Worm (Caenorhabditis elegans) whole organism, late embryonic: Measurements from ENCODE around the gene Y110A2AL.7.

ENCODE experiments used
- T23F11.4 ChIP-seq: fragments of 200-800 bp; sonication (Bioruptor generic); optimal IDR thresholded peaks from 2 replicates; lab custom pipeline; 2018; ENCODE audit warnings: mild to moderate bottlenecking, missing genetic modification characterization, missing compliant biosample characterization
- Y22D7AL.16 ChIP-seq: sonication (generic microtip); optimal IDR thresholded peaks from 2 replicates; lab custom pipeline; 2016; ENCODE audit warnings: missing genetic modification characterization, missing compliant biosample characterization
- ama-1 ChIP-seq: fragments of 150-350 bp; optimal IDR thresholded peaks from 2 replicates; lab custom pipeline; 2014
- ceh-14 ChIP-seq: sonication (generic microtip); optimal IDR thresholded peaks from 2 replicates; lab custom pipeline; 2016; ENCODE audit warnings: missing genotype, missing genetic modification characterization, missing compliant biosample characterization
- ceh-18 ChIP-seq: sonication (generic microtip); optimal IDR thresholded peaks from 2 replicates; lab custom pipeline; 2016; ENCODE audit warnings: missing genetic modification characterization, missing compliant biosample characterization
- ceh-19 ChIP-seq: fragments of 200-800 bp; sonication (Bioruptor generic); optimal IDR thresholded peaks from 2 replicates; lab custom pipeline; 2018; ENCODE audit warnings: mild to moderate bottlenecking, missing genetic modification characterization, missing compliant biosample characterization
- ceh-30 ChIP-seq: fragments of 150-350 bp; optimal IDR thresholded peaks from 2 replicates; lab custom pipeline; 2014; ENCODE audit warnings: missing biosample characterization, missing genetic modification characterization
- ceh-45 ChIP-seq: fragments of 200-800 bp; sonication (Bioruptor generic); IDR thresholded peaks from 2 replicates; pipeline ENCODE4 v1.3.6; 2022; ENCODE audit warnings: missing genetic modification reagents, missing genetic modification characterization, missing compliant biosample characterization
- ceh-48 ChIP-seq: sonication (generic microtip); optimal IDR thresholded peaks from 2 replicates; lab custom pipeline; 2016; ENCODE audit warnings: missing genetic modification characterization, inconsistent platforms, missing compliant biosample characterization
- che-1 ChIP-seq: sonication (generic microtip); optimal IDR thresholded peaks from 2 replicates; lab custom pipeline; 2016; ENCODE audit warnings: mild to moderate bottlenecking, missing genetic modification characterization, missing compliant biosample characterization
- dve-1 ChIP-seq: sonication (generic microtip); optimal IDR thresholded peaks from 2 replicates; lab custom pipeline; 2017; ENCODE audit warnings: antibody characterized with exemption, mild to moderate bottlenecking, missing genetic modification characterization, missing compliant biosample characterization
- elt-2 ChIP-seq: sonication (generic microtip); optimal IDR thresholded peaks from 2 replicates; lab custom pipeline; 2016; ENCODE audit warnings: missing genetic modification reagents, missing genetic modification characterization, missing compliant biosample characterization
- elt-4 ChIP-seq: sonication (generic microtip); optimal IDR thresholded peaks from 2 replicates; lab custom pipeline; 2016; ENCODE audit warnings: missing genetic modification characterization, missing compliant biosample characterization
- eyg-1 ChIP-seq: sonication (generic microtip); optimal IDR thresholded peaks from 2 replicates; lab custom pipeline; 2016; ENCODE audit warnings: missing genotype, missing genetic modification characterization, missing compliant biosample characterization
- fkh-6 ChIP-seq: sonication (generic microtip); optimal IDR thresholded peaks from 2 replicates; lab custom pipeline; 2016; ENCODE audit warnings: missing genetic modification characterization, missing compliant biosample characterization
- hlh-13 ChIP-seq: fragments of 200-800 bp; sonication (Bioruptor generic); optimal IDR thresholded peaks from 2 replicates; lab custom pipeline; 2018; ENCODE audit warnings: mild to moderate bottlenecking, missing genetic modification characterization, missing compliant biosample characterization
- hlh-6 ChIP-seq: sonication (generic microtip); optimal IDR thresholded peaks from 2 replicates; lab custom pipeline; 2016; ENCODE audit warnings: missing genotype, missing genetic modification characterization, missing compliant biosample characterization
- hlh-8 ChIP-seq: sonication (generic microtip); optimal IDR thresholded peaks from 2 replicates; lab custom pipeline; 2016; ENCODE audit warnings: missing genotype, missing genetic modification characterization, missing compliant biosample characterization
- lim-6 ChIP-seq: sonication (generic microtip); optimal IDR thresholded peaks from 2 replicates; lab custom pipeline; 2016; ENCODE audit warnings: missing genetic modification characterization, missing compliant biosample characterization
- lin-11 ChIP-seq: fragments of 200-800 bp; sonication (Bioruptor generic); optimal IDR thresholded peaks from 2 replicates; lab custom pipeline; 2018; ENCODE audit warnings: mild to moderate bottlenecking, missing genetic modification characterization, missing compliant biosample characterization
- nfya-1 ChIP-seq: sonication (generic microtip); optimal IDR thresholded peaks from 2 replicates; lab custom pipeline; 2017; ENCODE audit warnings: missing genetic modification characterization, mild to moderate bottlenecking, missing compliant biosample characterization, antibody characterized with exemption, moderate library complexity
- nhr-232 ChIP-seq: sonication (generic microtip); optimal IDR thresholded peaks from 2 replicates; lab custom pipeline; 2016; ENCODE audit warnings: missing genetic modification characterization, missing compliant biosample characterization
- npax-4 ChIP-seq: sonication (generic microtip); optimal IDR thresholded peaks from 2 replicates; lab custom pipeline; 2016; ENCODE audit warnings: missing genetic modification characterization, missing compliant biosample characterization
- odd-2 ChIP-seq: sonication (generic microtip); optimal IDR thresholded peaks from 2 replicates; lab custom pipeline; 2017; ENCODE audit warnings: antibody characterized with exemption, mild to moderate bottlenecking, missing genetic modification characterization, missing compliant biosample characterization
- pag-3 ChIP-seq: sonication (generic microtip); optimal IDR thresholded peaks from 2 replicates; lab custom pipeline; 2016; ENCODE audit warnings: missing compliant biosample characterization, missing genetic modification characterization, borderline replicate concordance
- pha-2 ChIP-seq: sonication (generic microtip); optimal IDR thresholded peaks from 2 replicates; lab custom pipeline; 2017; ENCODE audit warnings: mild to moderate bottlenecking, missing genetic modification characterization, missing compliant biosample characterization
- pha-4 ChIP-seq: fragments of 150-350 bp; optimal IDR thresholded peaks from 2 replicates; lab custom pipeline; 2018; ENCODE audit warnings: missing biosample characterization, missing genetic modification reagents, missing genetic modification characterization
- pqm-1 ChIP-seq: sonication (generic microtip); optimal IDR thresholded peaks from 2 replicates; lab custom pipeline; 2016; ENCODE audit warnings: missing genetic modification characterization, missing compliant biosample characterization
- sox-4 ChIP-seq: sonication (generic microtip); optimal IDR thresholded peaks from 2 replicates; lab custom pipeline; 2017; ENCODE audit warnings: mild to moderate bottlenecking, missing genetic modification characterization, inconsistent platforms, missing compliant biosample characterization
- tbx-2 ChIP-seq: sonication (generic microtip); optimal IDR thresholded peaks from 2 replicates; lab custom pipeline; 2016; ENCODE audit warnings: missing genetic modification characterization, missing compliant biosample characterization
- unc-55 ChIP-seq: sonication (generic microtip); optimal IDR thresholded peaks from 2 replicates; lab custom pipeline; 2017; ENCODE audit warnings: missing biosample characterization, missing genetic modification reagents, missing genetic modification characterization
- unc-86 ChIP-seq: sonication (generic microtip); optimal IDR thresholded peaks from 2 replicates; lab custom pipeline; 2016; ENCODE audit warnings: missing genetic modification characterization, missing compliant biosample characterization

Y110A2AL.7 gene

ce11 chrII:2864229-2864628, 21.2 kb upstream of the Y110A2AL.7 start, which contains the start of gene Y110A2AL.5:
Gene Y110A2AL.5, plus strand, starts transcription at chrII:2864529.
- no peak for TF ChIP-seq sox-4 (tag; lab: Kevin White, UChicago)
- TF ChIP-seq unc-86 (tag; lab: Kevin White, UChicago): no peak
- no peak for TF ChIP-seq hlh-8 (tag; lab: Kevin White, UChicago)
- TF ChIP-seq pag-3 (tag; lab: Kevin White, UChicago): no peak
- no peak for TF ChIP-seq ceh-45 (GFP tag; lab: Robert Waterston, UW)
- no peak for TF ChIP-seq eyg-1 (tag; lab: Kevin White, UChicago)
- no peak for TF ChIP-seq pha-2 (tag; lab: Kevin White, UChicago)
- no peak for TF ChIP-seq fkh-6
- TF ChIP-seq tbx-2 (tag; lab: Kevin White, UChicago): no peak
- TF ChIP-seq odd-2 (tag; lab: Kevin White, UChicago): no peak
- TF ChIP-seq ceh-19: no peak
- TF ChIP-seq elt-4 (tag; lab: Kevin White, UChicago): no peak
- TF ChIP-seq ceh-14: no peak
- no peak for TF ChIP-seq che-1
- TF ChIP-seq lin-11: no peak

ce11 chrII:2862557-2863035, 19.6 kb upstream of the Y110A2AL.7 start:
- TF ChIP-seq ceh-18 (tag; lab: Kevin White, UChicago) (no peak), dve-1 (tag; lab: Kevin White, UChicago) (peak; percentile 65)

DNA sequence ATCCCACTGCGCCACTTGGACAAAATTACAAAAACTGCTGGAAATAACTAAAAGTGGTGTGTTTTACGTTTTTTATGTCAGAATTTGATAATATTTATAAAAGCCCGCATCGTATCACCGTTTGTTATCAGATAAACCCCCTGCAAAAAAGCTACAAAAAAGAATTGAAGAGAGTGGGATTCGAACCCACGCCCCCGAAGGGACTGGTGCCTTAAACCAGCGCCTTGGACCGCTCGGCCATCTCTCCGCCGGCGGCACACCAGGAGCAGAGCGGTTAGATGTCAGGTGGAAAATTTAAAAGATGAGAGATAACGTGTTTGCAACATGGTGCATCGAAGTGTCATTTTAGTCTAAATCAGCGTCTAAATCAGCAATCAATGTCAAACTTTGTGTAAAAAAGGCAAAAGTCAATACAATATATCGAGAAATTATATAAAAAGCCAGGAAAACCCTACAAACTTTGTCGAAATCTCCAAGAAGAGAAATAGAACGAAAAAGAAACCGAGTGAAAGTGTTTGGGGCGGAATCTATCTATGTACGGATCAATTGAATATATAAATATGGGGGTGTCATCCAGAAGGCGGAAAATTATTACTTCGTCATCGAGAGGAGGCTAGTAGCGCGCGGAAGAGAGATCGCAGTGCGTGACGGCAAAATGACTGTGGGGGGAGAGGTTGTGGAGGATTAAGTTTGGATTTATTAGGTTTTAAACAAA, 18.6 kb upstream of the Y110A2AL.7 start:
- no peak for TF ChIP-seq npax-4 (tag; lab: Kevin White, UChicago)
- TF ChIP-seq lim-6 (tag; lab: Kevin White, UChicago): no peak
- TF ChIP-seq unc-86 (tag; lab: Kevin White, UChicago): no peak
- TF ChIP-seq hlh-6: no peak
- no peak for TF ChIP-seq pha-2 (tag; lab: Kevin White, UChicago)
- no peak for TF ChIP-seq ceh-30 (tag; lab: Kevin White, UChicago)
- TF ChIP-seq dve-1 (tag; lab: Kevin White, UChicago): no peak

ce11 chrII:2859873-2860821, 17.2 kb upstream of the Y110A2AL.7 start:
- TF ChIP-seq nfya-1 (tag; lab: Kevin White, UChicago) (no peak), che-1 (peak; percentile 11), hlh-13 (no peak), ceh-30 (tag; lab: Kevin White, UChicago) (no peak), npax-4 (tag; lab: Kevin White, UChicago) (no peak), odd-2 (tag; lab: Kevin White, UChicago) (no peak), T23F11.4 (GFP tag; lab: Kevin White, UChicago) (no peak), unc-55 (GFP tag; lab: Kevin White, UChicago) (no peak), tbx-2 (tag; lab: Kevin White, UChicago) (no peak), ceh-48 (tag; lab: Kevin White, UChicago) (no peak), pag-3 (tag; lab: Kevin White, UChicago) (no peak), elt-2 (tag; lab: Kevin White, UChicago) (peak; percentile 10), pqm-1 (no peak), pha-4 (tag; lab: Kevin White, UChicago) (no peak), Y22D7AL.16 (tag; lab: Kevin White, UChicago) (peak; percentile 6), ama-1 (lab: Kevin White, UChicago) (no peak), eyg-1 (tag; lab: Kevin White, UChicago) (no peak), ceh-14 (no peak), nhr-232 (tag; lab: Kevin White, UChicago) (no peak)
